Worm (Caenorhabditis elegans) whole organism, L2 larva: ENCODE results near the gene srh-300.

ENCODE experiments used
- F13H6.1 ChIP-seq: sonication (generic microtip); optimal IDR thresholded peaks from 2 replicates; lab custom pipeline; 2016; ENCODE audit warnings: missing genetic modification characterization, missing compliant biosample characterization
- aly-2 ChIP-seq: fragments of 150-350 bp; optimal IDR thresholded peaks from 2 replicates; lab custom pipeline; 2014; ENCODE audit warnings: missing biosample characterization, missing genetic modification characterization
- ceh-82 ChIP-seq: fragments of 150-350 bp; optimal IDR thresholded peaks from 2 replicates; lab custom pipeline; 2014; ENCODE audit warnings: missing biosample characterization, missing genetic modification characterization
- fos-1 ChIP-seq: fragments of 150-350 bp; optimal IDR thresholded peaks from 2 replicates; lab custom pipeline; 2014; ENCODE audit warnings: missing biosample characterization, missing genetic modification characterization
- lin-39 ChIP-seq: fragments of 150-350 bp; optimal IDR thresholded peaks from 2 replicates; lab custom pipeline; 2014; ENCODE audit warnings: missing biosample characterization, missing genetic modification reagents, missing genetic modification characterization
- nhr-237 ChIP-seq: fragments of 150-350 bp; optimal IDR thresholded peaks from 2 replicates; lab custom pipeline; 2014; ENCODE audit warnings: missing biosample characterization, missing genetic modification characterization
- skn-1 ChIP-seq: sonication (generic microtip); optimal IDR thresholded peaks from 2 replicates; lab custom pipeline; 2017; ENCODE audit warnings: missing biosample characterization, missing genetic modification characterization
- snpc-4 ChIP-seq: fragments of 150-350 bp; optimal IDR thresholded peaks from 2 replicates; lab custom pipeline; 2014; ENCODE audit warnings: missing biosample characterization, missing genetic modification characterization

- no peak for TF ChIP-seq skn-1 (tag; lab: Kevin White, UChicago)
- no peak for TF ChIP-seq snpc-4
- TF ChIP-seq aly-2 (tag; lab: Kevin White, UChicago), result no peak
- no peak for TF ChIP-seq ceh-82 (tag; lab: Kevin White, UChicago)
- TF ChIP-seq nhr-237 (tag; lab: Kevin White, UChicago), result no peak
- TF ChIP-seq fos-1 (tag; lab: Kevin White, UChicago), result no peak
- TF ChIP-seq F13H6.1 (tag; lab: Kevin White, UChicago), result no peak
- no peak for TF ChIP-seq lin-39 (tag; lab: Kevin White, UChicago)
These were observed 6.4 kb downstream of the srh-300 start, which contains the start of gene srh-304 for ce11 chrV:17828310-17828709.
